Fruit fly (Drosophila melanogaster) whole organism, pupa: ENCODE data around the gene Npc2g.
A peak's percentile ranks its signal among the peaks of the same experiment; 100 is the strongest.

Source experiments
- CG10348 ChIP-seq: fragments of 200-800 bp; sonication (Bioruptor generic); IDR thresholded peaks from 2 replicates; pipeline ENCODE4 v1.3.6; 2022; ENCODE audit warnings: missing biosample characterization, missing genetic modification characterization
- CG12605 ChIP-seq: fragments of 200-800 bp; sonication (Bioruptor generic); IDR thresholded peaks from 2 replicates; pipeline ENCODE4 v1.3.6; 2022; ENCODE audit warnings: missing biosample characterization, missing genetic modification characterization
- CG13204 ChIP-seq: fragments of 200-800 bp; sonication (Bioruptor generic); optimal IDR thresholded peaks from 2 replicates; lab custom pipeline; 2018; ENCODE audit warnings: missing biosample characterization, mild to moderate bottlenecking, missing genetic modification characterization, moderate library complexity
- CG14655 ChIP-seq: fragments of 200-800 bp; sonication (Bioruptor generic); optimal IDR thresholded peaks from 3 replicates; lab custom pipeline; 2017; ENCODE audit warnings: mild to moderate bottlenecking, missing biosample characterization, missing genetic modification reagents, missing genetic modification characterization
- CG15710 ChIP-seq: fragments of 200-800 bp; sonication (Bioruptor generic); optimal IDR thresholded peaks from 2 replicates; lab custom pipeline; 2018; ENCODE audit warnings: missing biosample characterization, mild to moderate bottlenecking, missing genetic modification characterization, moderate library complexity
- CG17806 ChIP-seq: fragments of 200-800 bp; sonication (Bioruptor generic); optimal IDR thresholded peaks from 2 replicates; lab custom pipeline; 2018; ENCODE audit warnings: missing biosample characterization, mild to moderate bottlenecking, missing genetic modification characterization, moderate library complexity
- CG32121 ChIP-seq: fragments of 200-800 bp; sonication (Bioruptor generic); IDR thresholded peaks from 2 replicates; pipeline ENCODE4 v1.3.6; 2022; ENCODE audit warnings: missing biosample characterization, missing genetic modification characterization
- CG34367 ChIP-seq: fragments of 200-800 bp; sonication (Bioruptor generic); optimal IDR thresholded peaks from 2 replicates; lab custom pipeline; 2018; ENCODE audit warnings: missing biosample characterization, mild to moderate bottlenecking, missing genetic modification characterization
- CG4496 ChIP-seq: fragments of 200-800 bp; sonication (Bioruptor generic); IDR thresholded peaks from 3 replicates; pipeline ENCODE4 v1.3.6; 2022; ENCODE audit warnings: missing biosample characterization, missing genetic modification characterization
- CG8159 ChIP-seq: fragments of 200-800 bp; sonication (Bioruptor generic); optimal IDR thresholded peaks from 3 replicates; lab custom pipeline; 2018; ENCODE audit warnings: missing biosample characterization, mild to moderate bottlenecking, missing genetic modification characterization, moderate library complexity
- CG8301 ChIP-seq: fragments of 200-800 bp; sonication (Bioruptor generic); optimal IDR thresholded peaks from 2 replicates; lab custom pipeline; 2018; ENCODE audit warnings: missing biosample characterization, mild to moderate bottlenecking, missing genetic modification characterization
- CG9948 ChIP-seq: fragments of 200-800 bp; sonication (Bioruptor generic); optimal IDR thresholded peaks from 2 replicates; lab custom pipeline; 2018; ENCODE audit warnings: missing biosample characterization, mild to moderate bottlenecking, missing genetic modification characterization, moderate library complexity
- D1 ChIP-seq: fragments of 200-800 bp; sonication (Bioruptor generic); optimal IDR thresholded peaks from 2 replicates; lab custom pipeline; 2018; ENCODE audit warnings: missing biosample characterization, mild to moderate bottlenecking, missing genetic modification characterization, moderate library complexity
- EcR ChIP-seq: fragments of 200-800 bp; sonication (Bioruptor generic); optimal IDR thresholded peaks from 3 replicates; lab custom pipeline; 2019; ENCODE audit warnings: missing biosample characterization, missing genetic modification characterization, mild to moderate bottlenecking, moderate library complexity, missing genetic modification reagents
- Ets98B ChIP-seq: fragments of 200-800 bp; sonication (Bioruptor generic); IDR thresholded peaks from 2 replicates; pipeline ENCODE4 v1.3.6; 2022; ENCODE audit warnings: missing biosample characterization, missing genetic modification characterization
- Pif1A ChIP-seq: fragments of 200-800 bp; sonication (Bioruptor generic); optimal IDR thresholded peaks from 3 replicates; lab custom pipeline; 2016; ENCODE audit warnings: missing biosample characterization, missing genetic modification characterization
- Pif1B ChIP-seq: fragments of 200-800 bp; sonication (Bioruptor generic); optimal IDR thresholded peaks from 3 replicates; lab custom pipeline; 2016; ENCODE audit warnings: missing biosample characterization, missing genetic modification characterization
- Snoo ChIP-seq: fragments of 200-800 bp; sonication (Bioruptor generic); optimal IDR thresholded peaks from 3 replicates; lab custom pipeline; 2017; ENCODE audit warnings: missing biosample characterization, mild to moderate bottlenecking, missing genetic modification characterization, inconsistent platforms
- fd96Ca ChIP-seq: fragments of 200-800 bp; sonication (Bioruptor generic); IDR thresholded peaks from 3 replicates; pipeline ENCODE4 v1.3.6; 2022; ENCODE audit warnings: missing biosample characterization, missing genetic modification characterization
- gl ChIP-seq: fragments of 200-800 bp; sonication (Bioruptor generic); optimal IDR thresholded peaks from 2 replicates; lab custom pipeline; 2018; ENCODE audit warnings: missing biosample characterization, mild to moderate bottlenecking, missing genetic modification characterization
- rn ChIP-seq: fragments of 200-800 bp; sonication (Bioruptor generic); IDR thresholded peaks from 2 replicates; pipeline ENCODE4 v1.3.6; 2022; ENCODE audit warnings: missing biosample characterization, missing genetic modification characterization

Npc2g gene

dm6 chr3R:30770069-30770633 is 25.1 kb upstream of the Npc2g start:
- peak; percentile 15 for TF ChIP-seq CG14655
- TF ChIP-seq CG8301 (tag; lab: Kevin White, UChicago) = no peak

dm6 chr3R:30767556-30767955 is 22.5 kb upstream of the Npc2g start:
- TF ChIP-seq CG32121 = no peak
- TF ChIP-seq CG34367 (tag; lab: Kevin White, UChicago) = no peak
- TF ChIP-seq CG10348 (GFP tag; lab: Robert Waterston, UW) = no peak
- no peak for TF ChIP-seq CG9948 (tag; lab: Kevin White, UChicago)
- TF ChIP-seq Pif1A (GFP tag; lab: Kevin White, UChicago) = no peak
- TF ChIP-seq rn (GFP tag; lab: Robert Waterston, UW) = no peak
- TF ChIP-seq CG8159 (tag; lab: Kevin White, UChicago) = no peak
- TF ChIP-seq CG12605 = no peak
- TF ChIP-seq Snoo (tag; lab: Kevin White, UChicago) = no peak
- no peak for TF ChIP-seq fd96Ca (GFP tag; lab: Robert Waterston, UW)
- no peak for TF ChIP-seq CG17806 (tag; lab: Kevin White, UChicago)
- no peak for TF ChIP-seq Ets98B (GFP tag; lab: Robert Waterston, UW)
- TF ChIP-seq CG14655 = no peak
- no peak for TF ChIP-seq CG4496 (GFP tag; lab: Robert Waterston, UW)
- TF ChIP-seq D1 = no peak

- TF ChIP-seq CG9948 (tag; lab: Kevin White, UChicago) = no peak
- 0 out of 3 replicates have a peak, but pooled peaks have one; percentile 41 for TF ChIP-seq fd96Ca (GFP tag; lab: Robert Waterston, UW)
These were observed 21.9 kb upstream of the Npc2g start for dm6 chr3R:30766922-30767504.

- TF ChIP-seq CG8301 (tag; lab: Kevin White, UChicago) (no peak), CG9948 (tag; lab: Kevin White, UChicago) (no peak), CG14655 (no peak), CG8159 (tag; lab: Kevin White, UChicago) (no peak), Ets98B (GFP tag; lab: Robert Waterston, UW) (peak; percentile 34; the same call in 1 of the 2 replicates), rn (GFP tag; lab: Robert Waterston, UW) (no peak), CG17806 (tag; lab: Kevin White, UChicago) (no peak), CG10348 (GFP tag; lab: Robert Waterston, UW) (no peak), CG34367 (tag; lab: Kevin White, UChicago) (no peak), CG12605 (no peak), CG4496 (GFP tag; lab: Robert Waterston, UW) (no peak), fd96Ca (GFP tag; lab: Robert Waterston, UW) (no peak), Snoo (tag; lab: Kevin White, UChicago) (no peak), gl (tag; lab: Kevin White, UChicago) (no peak), Pif1A (GFP tag; lab: Kevin White, UChicago) (no peak), CG32121 (peak; percentile 62), CG15710 (tag; lab: Kevin White, UChicago) (no peak), EcR (GFP tag; lab: Kevin White, UChicago) (peak; percentile 75), D1 (no peak), CG13204 (peak; percentile 60), Pif1B (GFP tag; lab: Kevin White, UChicago) (no peak)
- TF ChIP-seq, all 21 proteins: peak for 4
These were observed 20.4 kb upstream of the Npc2g start, which contains the start of gene zfh1 for dm6 chr3R:30765306-30766033. zfh1 (plus strand) TSS chr3R:30765926.

dm6 chr3R:30764121-30764520 is 19.1 kb upstream of the Npc2g start:
- no peak for TF ChIP-seq gl (tag; lab: Kevin White, UChicago)
- TF ChIP-seq Pif1B (GFP tag; lab: Kevin White, UChicago) = no peak
- 0 out of 3 replicates have a peak, but pooled peaks have one; percentile 24 for TF ChIP-seq CG4496 (GFP tag; lab: Robert Waterston, UW)
- 0 out of 2 replicates have a peak, but pooled peaks have one; percentile 14 for TF ChIP-seq rn (GFP tag; lab: Robert Waterston, UW)
- TF ChIP-seq CG8301 (tag; lab: Kevin White, UChicago) = no peak
- TF ChIP-seq fd96Ca (GFP tag; lab: Robert Waterston, UW) = peak; percentile 43; the same call in 1 of the 3 replicates
- TF ChIP-seq Ets98B (GFP tag; lab: Robert Waterston, UW) = no peak
- no peak for TF ChIP-seq D1
- TF ChIP-seq CG32121 = no peak
- no peak for TF ChIP-seq CG13204
- no peak for TF ChIP-seq CG12605
- no peak for TF ChIP-seq CG17806 (tag; lab: Kevin White, UChicago)
- TF ChIP-seq CG14655 = no peak

dm6 chr3R:30762230-30762629 is 17.2 kb upstream of the Npc2g start:
- TF ChIP-seq fd96Ca (GFP tag; lab: Robert Waterston, UW) (no peak), CG10348 (GFP tag; lab: Robert Waterston, UW) (no peak), CG32121 (no peak), CG17806 (tag; lab: Kevin White, UChicago) (no peak), CG34367 (tag; lab: Kevin White, UChicago) (no peak), Snoo (tag; lab: Kevin White, UChicago) (no peak), CG14655 (no peak), rn (GFP tag; lab: Robert Waterston, UW) (no peak), CG8159 (tag; lab: Kevin White, UChicago) (no peak), CG9948 (tag; lab: Kevin White, UChicago) (no peak), CG4496 (GFP tag; lab: Robert Waterston, UW) (no peak), Pif1A (GFP tag; lab: Kevin White, UChicago) (no peak), CG12605 (no peak), Ets98B (GFP tag; lab: Robert Waterston, UW) (no peak), CG8301 (tag; lab: Kevin White, UChicago) (no peak), gl (tag; lab: Kevin White, UChicago) (no peak)
